Fruit fly (Drosophila melanogaster) S2 (cell line): ENCODE results near the gene CG15865.

Source experiments
- CG8478 ChIP-seq: fragments of >200 bp; optimal IDR thresholded peaks from 2 replicates; lab custom pipeline; 2018
- CTCF ChIP-seq, 2 experiments: fragments of >200 bp; optimal IDR thresholded peaks; 2 replicates each; lab custom pipeline; 2018

DNA sequence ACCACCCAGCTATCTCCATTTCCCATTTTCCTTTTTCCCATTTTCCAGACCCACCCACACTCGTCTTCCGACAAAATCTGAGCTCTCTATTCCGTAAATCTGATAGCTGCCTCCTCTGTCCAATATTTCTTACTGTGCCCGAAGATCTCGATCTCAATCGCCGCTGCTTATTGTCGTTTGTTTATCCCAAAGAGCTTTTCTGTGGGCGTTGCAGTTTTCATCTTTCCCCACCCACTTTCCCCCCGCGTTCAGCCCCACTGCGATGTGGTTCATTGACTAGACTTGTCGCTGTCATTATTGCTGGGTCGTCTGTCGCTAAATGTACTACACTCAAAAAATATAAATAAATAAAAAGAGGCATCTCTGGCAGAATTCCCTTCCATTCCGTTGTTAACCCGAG, 25.1 kb upstream of the CG15865 start:
- TF ChIP-seq CG8478 (lab: Kevin White, UChicago) (no peak), CTCF (optimal IDR thresholded peaks at IDR 0.05; lab: Kevin White, UChicago) (no peak)
